Worm (Caenorhabditis elegans) whole organism, midembryonic: ENCODE data around the gene W09G10.9.

ENCODE experiments used
- T22C8.4 ChIP-seq: fragments of 200-800 bp; sonication (Bioruptor generic); IDR thresholded peaks from 2 replicates; pipeline ENCODE4 v1.3.6; 2022; ENCODE audit warnings: missing genetic modification characterization, missing compliant biosample characterization
- cog-1 ChIP-seq: sonication (generic microtip); optimal IDR thresholded peaks from 2 replicates; lab custom pipeline; 2016; ENCODE audit warnings: missing genetic modification characterization, missing compliant biosample characterization
- flt-1 ChIP-seq: fragments of 200-800 bp; sonication (Bioruptor generic); IDR thresholded peaks from 2 replicates; pipeline ENCODE4 v1.3.6; 2022; ENCODE audit warnings: missing genetic modification characterization, missing compliant biosample characterization
- klf-2 ChIP-seq: fragments of 200-800 bp; sonication (Bioruptor generic); conservative IDR thresholded peaks from 2 replicates; pipeline ENCODE4 v1.3.6; 2022; ENCODE audit warnings: missing genetic modification reagents, missing genetic modification characterization, missing compliant biosample characterization
- med-1 ChIP-seq: sonication (generic microtip); optimal IDR thresholded peaks from 2 replicates; lab custom pipeline; 2017; ENCODE audit warnings: missing genetic modification characterization, mild to moderate bottlenecking, missing compliant biosample characterization, antibody characterized with exemption, missing genetic modification reagents; ENCODE audit not compliant: insufficient read depth
- ref-1 ChIP-seq: fragments of 200-800 bp; sonication (Bioruptor generic); conservative IDR thresholded peaks from 2 replicates; pipeline ENCODE4 v1.3.6; 2022; ENCODE audit warnings: missing genetic modification reagents, missing genetic modification characterization, missing compliant biosample characterization
- tab-1 ChIP-seq: fragments of 200-800 bp; sonication (Bioruptor generic); IDR thresholded peaks from 2 replicates; pipeline ENCODE4 v1.3.6; 2022; ENCODE audit warnings: missing genetic modification characterization, missing compliant biosample characterization
- ztf-23 ChIP-seq: fragments of 200-800 bp; sonication (Bioruptor generic); IDR thresholded peaks from 2 replicates; pipeline ENCODE4 v1.3.6; 2022; ENCODE audit warnings: missing genetic modification reagents, missing genetic modification characterization, missing compliant biosample characterization
- ztf-29 ChIP-seq: fragments of 200-800 bp; sonication (Bioruptor generic); IDR thresholded peaks from 2 replicates; pipeline ENCODE4 v1.3.6; 2022; ENCODE audit warnings: missing genetic modification reagents, missing genetic modification characterization, missing compliant biosample characterization

ce11 chrII:3504717-3505116 is 16.9 kb upstream of the W09G10.9 start, which contains the start of gene cyh-1:
- TF ChIP-seq ztf-29 (GFP tag; lab: Robert Waterston, UW), result no peak
- no peak for TF ChIP-seq klf-2 (GFP tag; lab: Robert Waterston, UW)
- no peak for TF ChIP-seq T22C8.4 (GFP tag; lab: Robert Waterston, UW)
- TF ChIP-seq flt-1 (GFP tag; lab: Robert Waterston, UW), result no peak
- TF ChIP-seq ref-1 (GFP tag; lab: Robert Waterston, UW), result no peak
- no peak for TF ChIP-seq ztf-23 (GFP tag; lab: Robert Waterston, UW)
- TF ChIP-seq med-1 (GFP tag; lab: Kevin White, UChicago), result no peak
- no peak for TF ChIP-seq tab-1 (GFP tag; lab: Robert Waterston, UW)
- TF ChIP-seq cog-1, result no peak
